Fruit fly (Drosophila melanogaster) whole organism, embryonic: ENCODE measurements around the gene CG31960.

Source experiments
- Atf-2 ChIP-seq: fragments of 200-800 bp; sonication (Bioruptor generic); optimal IDR thresholded peaks from 2 replicates; lab custom pipeline; 2016; ENCODE audit warnings: missing biosample characterization, missing genetic modification characterization
- CG10366 ChIP-seq: fragments of 200-800 bp; sonication (Bioruptor generic); IDR thresholded peaks from 2 replicates; pipeline ENCODE4 v1.3.6; 2022; ENCODE audit warnings: missing biosample characterization, missing genetic modification characterization
- CG10431 ChIP-seq: fragments of 200-800 bp; sonication (Bioruptor generic); optimal IDR thresholded peaks from 3 replicates; lab custom pipeline; 2018; ENCODE audit warnings: missing biosample characterization, mild to moderate bottlenecking, missing genetic modification characterization
- CG10462 ChIP-seq: fragments of 200-800 bp; sonication (Bioruptor generic); optimal IDR thresholded peaks from 2 replicates; lab custom pipeline; 2016; ENCODE audit warnings: missing biosample characterization, missing genetic modification characterization
- CG10565 ChIP-seq: fragments of 200-800 bp; sonication (Bioruptor generic); optimal IDR thresholded peaks from 3 replicates; lab custom pipeline; 2016; ENCODE audit warnings: missing biosample characterization, mild to moderate bottlenecking, missing genetic modification characterization
- CG10959 ChIP-seq: fragments of 200-800 bp; sonication (Bioruptor generic); IDR thresholded peaks from 2 replicates; pipeline ENCODE4 v1.3.6; 2022; ENCODE audit warnings: missing biosample characterization, missing genetic modification characterization
- CG11456 ChIP-seq: fragments of 200-800 bp; sonication (Bioruptor generic); IDR thresholded peaks from 3 replicates; pipeline ENCODE4 v1.3.6; 2022; ENCODE audit warnings: missing biosample characterization, missing genetic modification characterization
- CG12071 ChIP-seq: fragments of 200-800 bp; sonication (Bioruptor generic); optimal IDR thresholded peaks from 3 replicates; lab custom pipeline; 2018; ENCODE audit warnings: missing biosample characterization, mild to moderate bottlenecking, missing genetic modification characterization
- CG13894 ChIP-seq: fragments of 200-800 bp; sonication (Bioruptor generic); optimal IDR thresholded peaks from 3 replicates; lab custom pipeline; 2018; ENCODE audit warnings: missing biosample characterization, mild to moderate bottlenecking, missing genetic modification characterization, moderate library complexity
- CG15011 ChIP-seq: fragments of 200-800 bp; sonication (Bioruptor generic); optimal IDR thresholded peaks from 3 replicates; lab custom pipeline; 2018; ENCODE audit warnings: missing biosample characterization, mild to moderate bottlenecking, missing genetic modification characterization
- CG15514 ChIP-seq: fragments of 200-800 bp; sonication (Bioruptor generic); optimal IDR thresholded peaks from 3 replicates; lab custom pipeline; 2017; ENCODE audit warnings: missing biosample characterization, missing genetic modification characterization, mild to moderate bottlenecking, moderate library complexity, missing genetic modification reagents
- CG15601 ChIP-seq: fragments of 200-800 bp; sonication (Bioruptor generic); optimal IDR thresholded peaks from 3 replicates; lab custom pipeline; 2019; ENCODE audit warnings: missing biosample characterization, mild to moderate bottlenecking, missing genetic modification characterization, moderate library complexity
- CG1603 ChIP-seq: fragments of 200-800 bp; sonication (Bioruptor generic); optimal IDR thresholded peaks from 2 replicates; lab custom pipeline; 2019; ENCODE audit warnings: missing biosample characterization, mild to moderate bottlenecking, missing genetic modification characterization, moderate library complexity
- CG17912 ChIP-seq: fragments of 200-800 bp; sonication (Bioruptor generic); optimal IDR thresholded peaks from 2 replicates; lab custom pipeline; 2018; ENCODE audit warnings: missing biosample characterization, mild to moderate bottlenecking, missing genetic modification characterization
- CG1792 ChIP-seq: fragments of 200-800 bp; sonication (Bioruptor generic); optimal IDR thresholded peaks from 2 replicates; lab custom pipeline; 2016; ENCODE audit warnings: missing biosample characterization, missing genetic modification characterization
- CG2712 ChIP-seq: fragments of 200-800 bp; optimal IDR thresholded peaks from 3 replicates; lab custom pipeline; 2019; ENCODE audit warnings: missing biosample characterization, mild to moderate bottlenecking, missing genetic modification characterization, moderate library complexity
- CG30403 ChIP-seq: fragments of 200-800 bp; sonication (Bioruptor generic); optimal IDR thresholded peaks from 3 replicates; lab custom pipeline; 2016; ENCODE audit warnings: missing biosample characterization, missing genetic modification characterization
- CG32772 ChIP-seq: fragments of 200-800 bp; sonication (Bioruptor generic); IDR thresholded peaks from 2 replicates; pipeline ENCODE4 v1.3.6; 2022; ENCODE audit warnings: missing biosample characterization, missing genetic modification characterization
- CG33557 ChIP-seq: fragments of 200-800 bp; sonication (Bioruptor generic); optimal IDR thresholded peaks from 2 replicates; lab custom pipeline; 2019; ENCODE audit warnings: missing biosample characterization, mild to moderate bottlenecking, missing genetic modification characterization, moderate library complexity
- CG4282 ChIP-seq: fragments of 200-800 bp; sonication (Bioruptor generic); optimal IDR thresholded peaks from 2 replicates; lab custom pipeline; 2016; ENCODE audit warnings: missing biosample characterization, missing genetic modification characterization
- CG4424 ChIP-seq: fragments of 200-800 bp; sonication (Bioruptor generic); optimal IDR thresholded peaks from 3 replicates; lab custom pipeline; 2016; ENCODE audit warnings: missing biosample characterization, missing genetic modification characterization
- CG7271 ChIP-seq: fragments of 200-800 bp; sonication (Bioruptor generic); optimal IDR thresholded peaks from 2 replicates; lab custom pipeline; 2018; ENCODE audit warnings: missing biosample characterization, mild to moderate bottlenecking, missing genetic modification characterization, moderate library complexity
- CG9437 ChIP-seq: fragments of 200-800 bp; sonication (Bioruptor generic); optimal IDR thresholded peaks from 2 replicates; lab custom pipeline; 2018; ENCODE audit warnings: missing biosample characterization, mild to moderate bottlenecking, missing genetic modification characterization
- E2f1 ChIP-seq: fragments of 200-800 bp; sonication (Bioruptor generic); IDR thresholded peaks from 2 replicates; pipeline ENCODE4 v1.3.6; 2022; ENCODE audit warnings: missing biosample characterization, missing genetic modification characterization
- Ets65A ChIP-seq: fragments of 200-800 bp; sonication (Bioruptor generic); peaks from one replicate; lab custom pipeline; 2016; ENCODE audit warnings: missing biosample characterization, missing genetic modification characterization
- Poxn ChIP-seq: fragments of 200-800 bp; sonication (Bioruptor generic); IDR thresholded peaks from 2 replicates; pipeline ENCODE4 v1.3.6; 2022; ENCODE audit warnings: missing biosample characterization, missing genetic modification characterization
- Ravus ChIP-seq: fragments of 200-800 bp; sonication (Bioruptor generic); IDR thresholded peaks from 2 replicates; pipeline ENCODE4 v1.3.6; 2022; ENCODE audit warnings: missing biosample characterization, missing genetic modification characterization
- Tbp ChIP-seq: fragments of >200 bp; optimal IDR thresholded peaks from 2 replicates; lab custom pipeline; 2018; ENCODE audit warnings: missing biosample characterization, missing genetic modification characterization
- Xbp1 ChIP-seq: fragments of 200-800 bp; sonication (Bioruptor generic); optimal IDR thresholded peaks from 3 replicates; lab custom pipeline; 2016; ENCODE audit warnings: missing biosample characterization, mild to moderate bottlenecking, missing genetic modification characterization
- ase ChIP-seq: fragments of 200-800 bp; sonication (Bioruptor generic); IDR thresholded peaks from 3 replicates; pipeline ENCODE4 v1.3.6; 2022; ENCODE audit warnings: missing biosample characterization, missing genetic modification characterization
- ato ChIP-seq: fragments of 200-800 bp; sonication (Bioruptor generic); IDR thresholded peaks from 2 replicates; pipeline ENCODE4 v1.3.6; 2022; ENCODE audit warnings: missing biosample characterization, missing genetic modification characterization; ENCODE audit not compliant: partially characterized antibody
- bab2 ChIP-seq: fragments of 200-800 bp; sonication (Bioruptor generic); optimal IDR thresholded peaks from 2 replicates; lab custom pipeline; 2016; ENCODE audit warnings: missing biosample characterization, missing genetic modification characterization
- cad ChIP-seq: fragments of >200 bp; optimal IDR thresholded peaks from 2 replicates; lab custom pipeline; 2017; ENCODE audit warnings: missing biosample characterization, missing genetic modification characterization
- caup ChIP-seq: fragments of 200-800 bp; sonication (Bioruptor generic); optimal IDR thresholded peaks from 3 replicates; lab custom pipeline; 2017; ENCODE audit warnings: missing biosample characterization, mild to moderate bottlenecking, missing genetic modification characterization, moderate library complexity; ENCODE audit not compliant: severe bottlenecking
- disco-r ChIP-seq: fragments of 200-800 bp; sonication (Bioruptor generic); optimal IDR thresholded peaks from 2 replicates; lab custom pipeline; 2016; ENCODE audit warnings: missing biosample characterization, missing genetic modification characterization
- emc ChIP-seq: fragments of 200-800 bp; sonication (Bioruptor generic); optimal IDR thresholded peaks from 2 replicates; lab custom pipeline; 2016; ENCODE audit warnings: missing biosample characterization, missing genetic modification characterization
- exex ChIP-seq: fragments of 200-800 bp; sonication (Bioruptor generic); optimal IDR thresholded peaks from 4 replicates; lab custom pipeline; 2018; ENCODE audit warnings: missing biosample characterization, mild to moderate bottlenecking, missing genetic modification characterization, moderate library complexity
- eyg ChIP-seq: fragments of 200-800 bp; sonication (Bioruptor generic); optimal IDR thresholded peaks from 3 replicates; lab custom pipeline; 2016; ENCODE audit warnings: missing biosample characterization, missing genetic modification characterization
- fu2 ChIP-seq: fragments of 200-800 bp; sonication (Bioruptor generic); optimal IDR thresholded peaks from 2 replicates; lab custom pipeline; 2016; ENCODE audit warnings: missing biosample characterization, missing genetic modification characterization
- hb ChIP-seq: fragments of 200-800 bp; sonication (Bioruptor generic); IDR thresholded peaks from 3 replicates; pipeline ENCODE4 v1.3.6; 2022; ENCODE audit warnings: missing biosample characterization, missing genetic modification characterization; ENCODE audit not compliant: partially characterized antibody
- hth ChIP-seq: fragments of >200 bp; optimal IDR thresholded peaks from 2 replicates; lab custom pipeline; 2017; ENCODE audit warnings: inconsistent platforms
- insv ChIP-seq, 2 experiments: fragments of 200-800 bp; sonication (Bioruptor generic); optimal IDR thresholded peaks; 3 replicates each; lab custom pipeline; 2016 to 2018; ENCODE audit warnings: missing biosample characterization in 2 of 2, missing genetic modification characterization in 2 of 2
- maf-S ChIP-seq: fragments of 200-800 bp; sonication (Bioruptor generic); optimal IDR thresholded peaks from 2 replicates; lab custom pipeline; 2016; ENCODE audit warnings: missing biosample characterization, missing genetic modification characterization
- pan ChIP-seq, 4 experiments: fragments of >200 bp in 3 of 4; fragments of 200-800 bp in 1 of 4; sonication (Bioruptor generic) in 1 of 4; optimal IDR thresholded peaks in 3 of 4; IDR thresholded peaks in 1 of 4; 2 replicates each; pipeline versions ENCODE4 v1.3.6 to Lab custom; 2017 to 2022; ENCODE audit warnings: missing biosample characterization in 2 of 4, missing genetic modification characterization in 2 of 4, mixed read lengths in 1 of 4
- psq ChIP-seq: fragments of 200-800 bp; sonication (Bioruptor generic); optimal IDR thresholded peaks from 2 replicates; lab custom pipeline; 2017; ENCODE audit warnings: missing biosample characterization, missing genetic modification characterization
- salm ChIP-seq: fragments of 200-800 bp; sonication (Bioruptor generic); optimal IDR thresholded peaks from 2 replicates; lab custom pipeline; 2018; ENCODE audit warnings: missing biosample characterization, mild to moderate bottlenecking, missing genetic modification characterization
- so ChIP-seq: fragments of 200-800 bp; sonication (Bioruptor generic); IDR thresholded peaks from 3 replicates; pipeline ENCODE4 v1.3.6; 2022; ENCODE audit warnings: missing biosample characterization, missing genetic modification characterization
- sqz ChIP-seq: fragments of 200-800 bp; sonication (Bioruptor generic); optimal IDR thresholded peaks from 3 replicates; lab custom pipeline; 2018; ENCODE audit warnings: missing biosample characterization, mild to moderate bottlenecking, missing genetic modification characterization
- tin ChIP-seq: fragments of 200-800 bp; sonication (Bioruptor generic); optimal IDR thresholded peaks from 3 replicates; lab custom pipeline; 2016; ENCODE audit warnings: missing biosample characterization, missing genetic modification characterization
- trem ChIP-seq: fragments of 200-800 bp; optimal IDR thresholded peaks from 3 replicates; lab custom pipeline; 2019; ENCODE audit warnings: missing biosample characterization, mild to moderate bottlenecking, missing genetic modification characterization, moderate library complexity
- vvl ChIP-seq: fragments of 200-800 bp; sonication (Bioruptor generic); IDR thresholded peaks from 2 replicates; pipeline ENCODE4 v1.3.6; 2022; ENCODE audit warnings: missing biosample characterization, missing genetic modification characterization
- wor ChIP-seq: fragments of 200-800 bp; sonication (Bioruptor generic); IDR thresholded peaks from 2 replicates; pipeline ENCODE4 v1.3.6; 2022; ENCODE audit warnings: missing biosample characterization, missing genetic modification characterization

Gene CG31960

dm6 chr2L:3825413-3825812, 40.7 kb downstream of the CG31960 start, which contains the start of gene slp1 (continued):
- TF ChIP-seq ase: no peak
- TF ChIP-seq CG10959 (GFP tag; lab: Robert Waterston, UW): no peak
- no peak for TF ChIP-seq E2f1 (GFP tag; lab: Robert Waterston, UW)
- TF ChIP-seq psq (GFP tag; lab: Kevin White, UChicago): no peak
- TF ChIP-seq CG17912 (GFP tag; lab: Kevin White, UChicago): no peak
- no peak for TF ChIP-seq pan (optimal IDR thresholded peaks at IDR 0.05; lab: Kevin White, UChicago)
- TF ChIP-seq pan (GFP tag; optimal IDR thresholded peaks at IDR 0.05 in 1 of 2, IDR thresholded peaks at IDR 0.05 in 1 of 2): no peak
- no peak for TF ChIP-seq Atf-2 (GFP tag; lab: Kevin White, UChicago)
- peak; percentile 36 for TF ChIP-seq cad
- peak; percentile 28; the same call in 1 of the 3 replicates for TF ChIP-seq so (GFP tag; lab: Robert Waterston, UW)
- TF ChIP-seq CG4282 (GFP tag; lab: Kevin White, UChicago): no peak
- no peak for TF ChIP-seq CG32772 (GFP tag; lab: Robert Waterston, UW)
- no peak for TF ChIP-seq caup (GFP tag; lab: Kevin White, UChicago)
- no peak for TF ChIP-seq maf-S (GFP tag; lab: Kevin White, UChicago)
- TF ChIP-seq Tbp (GFP tag; lab: Kevin White, UChicago): peak; percentile 98
- TF ChIP-seq CG2712 (tag; lab: Kevin White, UChicago): no peak
- no peak for TF ChIP-seq vvl (GFP tag; lab: Robert Waterston, UW)
- TF ChIP-seq CG15514 (GFP tag; lab: Kevin White, UChicago): no peak
- no peak for TF ChIP-seq fu2 (GFP tag; lab: Kevin White, UChicago)
- no peak for TF ChIP-seq CG1792 (GFP tag; lab: Kevin White, UChicago)
- TF ChIP-seq hb (GFP tag; lab: Robert Waterston, UW): no peak
- TF ChIP-seq CG9437: no peak
- peak in 1 of 2 experiments; percentile 20 for TF ChIP-seq insv (GFP tag; optimal IDR thresholded peaks at IDR 0.05; lab: Kevin White, UChicago)
- no peak for TF ChIP-seq CG15601 (tag; lab: Kevin White, UChicago)
- TF ChIP-seq CG10565 (GFP tag; lab: Kevin White, UChicago): no peak
- no peak for TF ChIP-seq tin (GFP tag; lab: Kevin White, UChicago)
- no peak for TF ChIP-seq Ets65A (GFP tag; lab: Kevin White, UChicago)
- TF ChIP-seq hth: no peak
- TF ChIP-seq CG33557 (GFP tag; lab: Kevin White, UChicago): no peak
- no peak for TF ChIP-seq Poxn
- no peak for TF ChIP-seq disco-r
- no peak for TF ChIP-seq CG13894 (tag; lab: Kevin White, UChicago)
- TF ChIP-seq CG30403 (GFP tag; lab: Kevin White, UChicago): no peak
- TF ChIP-seq CG10462: no peak
- TF ChIP-seq CG1603 (tag; lab: Kevin White, UChicago): no peak
- TF ChIP-seq CG15011 (GFP tag; lab: Kevin White, UChicago): no peak
- no peak for TF ChIP-seq wor (GFP tag; lab: Robert Waterston, UW)
- TF ChIP-seq exex (tag; lab: Kevin White, UChicago): no peak
- no peak for TF ChIP-seq eyg
- no peak for TF ChIP-seq Ravus (GFP tag; lab: Robert Waterston, UW)
- TF ChIP-seq Xbp1 (GFP tag; lab: Kevin White, UChicago): no peak
- no peak for TF ChIP-seq CG4424
- no peak for TF ChIP-seq ato (GFP tag; lab: Robert Waterston, UW)
- no peak for TF ChIP-seq CG11456 (GFP tag; lab: Robert Waterston, UW)
- no peak for TF ChIP-seq CG7271 (tag; lab: Kevin White, UChicago)
- TF ChIP-seq salm (tag; lab: Kevin White, UChicago): no peak
- no peak for TF ChIP-seq bab2 (GFP tag; lab: Kevin White, UChicago)
- no peak for TF ChIP-seq CG10366 (GFP tag; lab: Robert Waterston, UW)
- peak; percentile 6 for TF ChIP-seq trem (tag; lab: Kevin White, UChicago)
- peak; percentile 5 for TF ChIP-seq CG12071
- no peak for TF ChIP-seq CG10431
- no peak for TF ChIP-seq sqz (GFP tag; lab: Kevin White, UChicago)
- no peak for TF ChIP-seq emc (GFP tag; lab: Kevin White, UChicago)
